Worm (Caenorhabditis elegans): ENCODE measurements around the gene rfs-1.

DNA sequence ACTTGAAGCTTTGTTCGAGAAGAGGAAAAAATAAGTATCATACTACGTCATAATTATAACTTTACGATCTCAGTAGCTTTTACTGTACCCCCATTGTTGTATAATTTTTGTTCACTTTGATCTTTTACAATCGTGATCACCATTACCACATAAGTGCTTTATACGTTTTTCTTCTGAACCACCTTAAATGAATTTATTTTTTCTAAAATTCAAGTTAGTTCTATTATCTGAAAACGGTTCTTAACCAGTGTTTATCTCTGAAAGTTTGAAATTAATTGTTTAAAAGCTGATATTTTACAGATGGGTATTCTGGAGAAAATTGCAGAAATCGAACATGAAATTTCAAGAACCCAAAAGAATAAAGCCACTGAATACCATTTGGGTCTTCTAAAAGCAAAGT is 19.3 kb downstream of the rfs-1 start, which contains the start of gene C02F5.3:
- no peak for TF ChIP-seq ztf-11 (tag; optimal IDR thresholded peaks at IDR 0.05)
- TF ChIP-seq elt-1 (tag; optimal IDR thresholded peaks at IDR 0.05) = no peak
- TF ChIP-seq egl-27 (tag; optimal IDR thresholded peaks at IDR 0.05) = no peak
- TF ChIP-seq nhr-237 (tag; optimal IDR thresholded peaks at IDR 0.05) = no peak
- TF ChIP-seq elt-3 (tag; optimal IDR thresholded peaks at IDR 0.05) = no peak
- no peak for TF ChIP-seq snpc-4 (tag; optimal IDR thresholded peaks at IDR 0.05)
- no peak for TF ChIP-seq sea-2 (GFP tag; optimal IDR thresholded peaks at IDR 0.05)
- TF ChIP-seq nhr-77 (tag; optimal IDR thresholded peaks at IDR 0.05) = no peak
- no peak for TF ChIP-seq nhr-25 (tag; optimal IDR thresholded peaks at IDR 0.05)
- TF ChIP-seq fos-1 (tag; optimal IDR thresholded peaks at IDR 0.05) = no peak

All from whole organism, L3 larva.